Worm (Caenorhabditis elegans): ENCODE results near the gene act-3.

act-3 gene

DNA sequence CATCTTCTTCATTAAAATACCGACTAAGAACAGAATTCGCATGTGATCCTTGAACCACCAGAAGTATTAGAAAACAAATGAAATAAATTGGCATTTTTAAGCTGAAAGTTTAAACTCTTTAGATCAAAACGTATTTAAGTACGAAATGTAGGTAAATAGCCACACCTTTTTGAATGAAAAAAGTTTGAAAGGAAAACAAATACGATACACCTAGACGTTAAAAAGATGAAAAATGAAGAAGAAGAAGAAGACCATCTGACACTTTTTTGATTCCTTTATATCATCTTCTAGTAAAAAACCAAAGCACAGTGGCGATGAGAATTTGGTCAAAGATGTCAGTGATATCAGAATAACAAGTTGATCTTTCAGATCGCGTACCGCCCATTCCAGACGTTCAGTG is 21.6 kb upstream of the act-3 start, which contains the start of gene Y42A5A.3:
TSS of gene Y42A5A.3 (minus strand) at position 101 of the 400 bp plus-strand sequence.
- TF ChIP-seq arid-1 (GFP tag; conservative IDR thresholded peaks at IDR 0.05) (no peak), zag-1 (tag; optimal IDR thresholded peaks at IDR 0.05) (no peak), nhr-28 (tag; optimal IDR thresholded peaks at IDR 0.05) (no peak), egl-43 (GFP tag; IDR thresholded peaks at IDR 0.05) (no peak), egl-27 (tag; optimal IDR thresholded peaks at IDR 0.05) (no peak), rbr-2 (tag; optimal IDR thresholded peaks at IDR 0.05) (no peak), hif-1 (tag; optimal IDR thresholded peaks at IDR 0.05) (no peak), dve-1 (tag; optimal IDR thresholded peaks at IDR 0.05; ENCODE audit: insufficient read depth) (no peak), jun-1 (tag; optimal IDR thresholded peaks at IDR 0.05) (no peak), lin-13 (GFP tag; optimal IDR thresholded peaks at IDR 0.05) (no peak), ama-1 (optimal IDR thresholded peaks at IDR 0.05) (no peak)

ce11 chrV:11094698-11095097 is 20.4 kb upstream of the act-3 start:
- TF ChIP-seq dve-1 (tag; optimal IDR thresholded peaks at IDR 0.05; ENCODE audit: insufficient read depth): peak; percentile 18
- 0 out of 2 replicates have a peak, but pooled peaks have one; percentile 26 for TF ChIP-seq T26A8.4 (GFP tag; IDR thresholded peaks at IDR 0.05)
- no peak for TF ChIP-seq fos-1 (tag; optimal IDR thresholded peaks at IDR 0.05)
- TF ChIP-seq hlh-30 (tag; optimal IDR thresholded peaks at IDR 0.05; ENCODE audit: insufficient read depth): peak; percentile 77
- peak; percentile 26 for TF ChIP-seq nhr-6 (tag; optimal IDR thresholded peaks at IDR 0.05)
- TF ChIP-seq ceh-28 (tag; optimal IDR thresholded peaks at IDR 0.05): no peak
- peak; percentile 32; the same call in 1 of the 2 replicates for TF ChIP-seq ceh-20 (GFP tag; IDR thresholded peaks at IDR 0.05)
- TF ChIP-seq ama-1 (optimal IDR thresholded peaks at IDR 0.05): no peak
- TF ChIP-seq dmd-6 (GFP tag; IDR thresholded peaks at IDR 0.05): peak; percentile 60
- TF ChIP-seq nhr-48 (tag; optimal IDR thresholded peaks at IDR 0.05): peak; percentile 70
- TF ChIP-seq mxl-3 (GFP tag; optimal IDR thresholded peaks at IDR 0.05): peak; percentile 73
- peak in 1 of 2 experiments; percentile 26 for TF ChIP-seq mdl-1 (tag; optimal IDR thresholded peaks at IDR 0.05)
- peak in 1 of 2 experiments; percentile 73 for TF ChIP-seq unc-62 (GFP tag; optimal IDR thresholded peaks at IDR 0.05 in 1 of 2)
- TF ChIP-seq unc-62 (tag; optimal IDR thresholded peaks at IDR 0.05): no peak
- peak; percentile 83 for TF ChIP-seq mxl-2 (GFP tag; conservative IDR thresholded peaks at IDR 0.05)
- no peak for TF ChIP-seq ceh-44 (GFP tag; IDR thresholded peaks at IDR 0.05)
- peak; percentile 34 for TF ChIP-seq hlh-11 (tag; optimal IDR thresholded peaks at IDR 0.05)

- TF ChIP-seq aha-1 (tag): peak; percentile 71
- no peak for TF ChIP-seq sdz-12 (GFP tag; optimal IDR thresholded peaks at IDR 0.05)
Measured at ce11 chrV:11093163-11094091, 19.1 kb upstream of the act-3 start, which contains the start of gene lact-8. Gene lact-8 (minus strand): TSS chrV:11093607.

DNA sequence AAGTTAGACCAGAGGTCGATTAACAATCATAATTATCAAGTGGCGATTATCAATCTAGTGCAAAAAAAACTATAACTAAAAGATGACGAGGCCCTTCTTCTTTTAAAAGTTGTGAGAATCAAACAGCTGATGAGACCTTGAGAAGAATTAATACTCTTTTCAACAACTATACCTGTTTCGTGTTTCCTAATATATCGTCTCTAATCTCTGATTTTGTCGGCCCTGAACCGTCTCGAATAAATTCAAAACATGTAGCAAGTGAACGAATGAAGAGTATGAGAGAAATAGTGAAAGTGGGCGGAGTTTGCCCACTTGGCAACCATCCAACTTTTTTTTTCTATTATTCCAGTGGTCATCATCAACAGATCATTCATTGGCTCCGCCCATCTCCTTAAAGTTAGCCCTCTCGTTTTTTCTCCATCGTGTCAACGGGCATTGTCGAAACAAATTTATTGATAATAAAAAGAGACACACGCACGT is 13.3 kb upstream of the act-3 start, which contains the start of gene Y42A5A.1:
TSS of gene Y42A5A.1 (plus strand) at position 430 of the 480 bp plus-strand sequence.
- TF ChIP-seq nhr-111 (GFP tag; optimal IDR thresholded peaks at IDR 0.05) (no peak), dpl-1 (GFP tag; optimal IDR thresholded peaks at IDR 0.05) (no peak), madf-9 (GFP tag; conservative IDR thresholded peaks at IDR 0.05) (no peak), nhr-10 (tag; optimal IDR thresholded peaks at IDR 0.05) (no peak), daf-12 (tag; optimal IDR thresholded peaks at IDR 0.05) (no peak), ZK337.2 (GFP tag; IDR thresholded peaks at IDR 0.05) (no peak), ama-1 (optimal IDR thresholded peaks at IDR 0.05) (no peak), egl-43 (GFP tag; IDR thresholded peaks at IDR 0.05) (no peak)

Data from whole organism, L4 larva.